Worm (Caenorhabditis elegans) whole organism, early embryonic: Measurements from ENCODE around the gene adt-3.

Source experiments
- B0310.2 ChIP-seq: sonication (generic microtip); optimal IDR thresholded peaks from 2 replicates; lab custom pipeline; 2016; ENCODE audit warnings: mild to moderate bottlenecking, missing genetic modification characterization, missing compliant biosample characterization
- F13C5.2 ChIP-seq: sonication (generic microtip); optimal IDR thresholded peaks from 2 replicates; lab custom pipeline; 2017; ENCODE audit warnings: mild to moderate bottlenecking, missing genetic modification characterization, inconsistent platforms, missing compliant biosample characterization
- aly-1 ChIP-seq: sonication (generic microtip); optimal IDR thresholded peaks from 2 replicates; lab custom pipeline; 2016; ENCODE audit warnings: missing genetic modification characterization, missing compliant biosample characterization
- ama-1 ChIP-seq: fragments of 150-350 bp; optimal IDR thresholded peaks from 2 replicates; lab custom pipeline; 2014
- ceh-13 ChIP-seq: fragments of 200-800 bp; sonication (Bioruptor generic); optimal IDR thresholded peaks from 2 replicates; lab custom pipeline; 2018; ENCODE audit warnings: mild to moderate bottlenecking, missing genetic modification characterization, missing compliant biosample characterization
- ceh-36 ChIP-seq: sonication (generic microtip); optimal IDR thresholded peaks from 2 replicates; lab custom pipeline; 2016; ENCODE audit warnings: missing genetic modification characterization, inconsistent platforms, missing compliant biosample characterization
- ets-7 ChIP-seq: sonication (generic microtip); optimal IDR thresholded peaks from 2 replicates; lab custom pipeline; 2016; ENCODE audit warnings: missing genotype, missing genetic modification characterization, missing compliant biosample characterization
- flt-1 ChIP-seq: fragments of 200-800 bp; sonication (Bioruptor generic); IDR thresholded peaks from 2 replicates; pipeline ENCODE4 v1.3.6; 2022; ENCODE audit warnings: missing genetic modification characterization, missing compliant biosample characterization
- hmbx-1 ChIP-seq: sonication (generic microtip); optimal IDR thresholded peaks from 2 replicates; lab custom pipeline; 2016; ENCODE audit warnings: mild to moderate bottlenecking, missing genetic modification characterization, missing compliant biosample characterization
- hmg-4 ChIP-seq: fragments of 200-800 bp; sonication (Bioruptor generic); optimal IDR thresholded peaks from 2 replicates; lab custom pipeline; 2018; ENCODE audit warnings: mild to moderate bottlenecking, missing genetic modification characterization, missing compliant biosample characterization
- hnd-1 ChIP-seq: sonication (generic microtip); optimal IDR thresholded peaks from 2 replicates; lab custom pipeline; 2016; ENCODE audit warnings: missing genetic modification characterization, missing compliant biosample characterization
- pes-1 ChIP-seq: fragments of 200-800 bp; sonication (Bioruptor generic); IDR thresholded peaks from 2 replicates; pipeline ENCODE4 v1.3.6; 2022; ENCODE audit warnings: missing genetic modification reagents, missing genetic modification characterization, missing compliant biosample characterization
- scrt-1 ChIP-seq: fragments of 200-800 bp; sonication (Bioruptor generic); IDR thresholded peaks from 2 replicates; pipeline ENCODE4 v1.3.6; 2022; ENCODE audit warnings: missing genetic modification characterization, missing compliant biosample characterization
- sea-1 ChIP-seq: fragments of 200-800 bp; sonication (Bioruptor generic); conservative IDR thresholded peaks from 2 replicates; pipeline ENCODE4 v1.3.6; 2022; ENCODE audit warnings: missing genetic modification characterization, missing compliant biosample characterization
- tbx-11 ChIP-seq: fragments of 200-800 bp; sonication (Bioruptor generic); IDR thresholded peaks from 2 replicates; pipeline ENCODE4 v1.3.6; 2022; ENCODE audit warnings: missing genetic modification characterization, missing compliant biosample characterization
- tbx-37 ChIP-seq: fragments of 200-800 bp; sonication (Bioruptor generic); conservative IDR thresholded peaks from 2 replicates; pipeline ENCODE4 v1.3.6; 2022; ENCODE audit warnings: missing genetic modification reagents, missing genetic modification characterization, missing compliant biosample characterization
- tra-4 ChIP-seq: sonication (generic microtip); optimal IDR thresholded peaks from 2 replicates; lab custom pipeline; 2017; ENCODE audit warnings: missing genetic modification characterization, missing compliant biosample characterization

The adt-3 gene

ce11 chrX:3957475-3958204 lies 26.2 kb downstream of the adt-3 start:
- TF ChIP-seq flt-1 (GFP tag; lab: Robert Waterston, UW): no peak

DNA sequence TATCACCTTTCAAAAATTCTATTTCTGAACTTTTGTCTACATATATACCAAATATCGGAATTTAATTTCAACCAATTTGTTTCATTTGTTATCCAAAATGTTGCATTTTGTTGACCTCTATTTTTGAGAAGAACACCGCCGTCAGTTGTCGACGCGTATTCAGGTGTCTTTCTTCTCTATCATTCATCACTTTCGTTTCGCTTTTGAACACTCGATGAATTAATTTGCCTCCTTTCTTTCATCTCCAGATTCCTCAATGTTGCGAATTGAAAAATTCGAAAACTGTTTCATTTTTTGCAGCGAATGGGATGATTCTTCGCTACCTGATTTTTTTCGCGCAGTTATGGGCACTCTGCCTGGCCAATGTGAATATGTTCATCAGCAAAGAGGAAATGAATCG lies 26.8 kb downstream of the adt-3 start, which contains the start of gene lin-18:
lin-18 (plus strand) TSS at position 301 of the 400 bp plus-strand sequence.
- TF ChIP-seq hmbx-1 (tag; lab: Kevin White, UChicago) (no peak), pes-1 (GFP tag; lab: Robert Waterston, UW) (no peak), hnd-1 (tag; lab: Kevin White, UChicago) (no peak), ama-1 (no peak), tbx-11 (no peak), ceh-36 (tag; lab: Kevin White, UChicago) (no peak), F13C5.2 (no peak), tbx-37 (no peak), B0310.2 (tag; lab: Kevin White, UChicago) (no peak), ceh-13 (GFP tag; lab: Kevin White, UChicago) (no peak)

ce11 chrX:3959221-3959620 lies 27.8 kb downstream of the adt-3 start:
- TF ChIP-seq B0310.2 (tag; lab: Kevin White, UChicago): no peak

DNA sequence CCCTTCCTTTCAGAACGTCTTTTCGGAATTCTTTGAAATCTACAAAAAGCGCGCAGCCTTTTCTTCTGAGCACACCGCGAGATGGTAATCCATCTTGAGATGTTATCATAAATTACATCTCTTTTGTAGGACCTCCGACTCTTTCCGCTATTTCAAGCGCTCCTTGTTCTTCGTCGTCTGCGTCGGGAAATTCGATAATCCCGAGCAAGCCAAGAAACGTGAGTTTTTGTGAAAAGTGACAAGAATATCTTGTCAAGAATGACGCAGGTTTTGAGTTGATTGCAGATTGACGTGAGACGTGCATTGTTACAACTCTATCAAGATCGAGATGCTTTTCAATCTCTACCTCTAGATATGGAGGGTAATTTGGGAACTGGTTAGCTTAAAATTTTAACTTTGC lies 28.9 kb downstream of the adt-3 start:
- TF ChIP-seq ama-1: no peak
- TF ChIP-seq pes-1 (GFP tag; lab: Robert Waterston, UW): no peak
- no peak for TF ChIP-seq ceh-36 (tag; lab: Kevin White, UChicago)
- no peak for TF ChIP-seq aly-1
- TF ChIP-seq ets-7 (tag; lab: Kevin White, UChicago): no peak

DNA sequence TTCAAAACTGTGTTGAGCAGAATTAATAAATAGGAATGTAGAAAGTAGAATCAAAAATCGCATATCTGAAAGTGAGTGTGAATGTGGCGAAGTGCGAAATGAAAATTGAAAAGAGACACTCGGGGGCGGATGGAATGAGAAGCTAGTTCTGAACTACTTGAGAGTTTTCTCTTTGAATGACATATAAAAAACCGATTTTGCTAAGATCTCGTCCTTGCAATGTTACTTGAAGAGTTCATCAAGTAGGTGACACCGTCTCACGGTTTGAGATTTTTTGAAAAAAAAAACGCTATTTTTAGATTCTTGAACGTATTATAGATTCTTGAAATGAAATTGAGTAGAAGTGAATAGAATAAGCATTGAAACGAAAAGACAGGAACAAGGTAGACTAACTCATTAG lies 34.9 kb downstream of the adt-3 start, which contains the start of gene C16B8.2:
C16B8.2 (minus strand) TSS at position 101 of the 400 bp plus-strand sequence.
- TF ChIP-seq tbx-37 (no peak), tra-4 (tag; lab: Kevin White, UChicago) (no peak), hnd-1 (tag; lab: Kevin White, UChicago) (no peak), sea-1 (no peak), ets-7 (tag; lab: Kevin White, UChicago) (no peak), ama-1 (no peak), pes-1 (GFP tag; lab: Robert Waterston, UW) (no peak), hmbx-1 (tag; lab: Kevin White, UChicago) (no peak), ceh-13 (GFP tag; lab: Kevin White, UChicago) (no peak), aly-1 (no peak), scrt-1 (GFP tag; lab: Robert Waterston, UW) (no peak), F13C5.2 (no peak), flt-1 (GFP tag; lab: Robert Waterston, UW) (no peak), ceh-36 (tag; lab: Kevin White, UChicago) (no peak), tbx-11 (no peak)

- TF ChIP-seq flt-1 (GFP tag; lab: Robert Waterston, UW) (no peak), pes-1 (GFP tag; lab: Robert Waterston, UW) (no peak), F13C5.2 (no peak), tbx-37 (no peak), tbx-11 (no peak), ama-1 (no peak), hmbx-1 (tag; lab: Kevin White, UChicago) (no peak), ets-7 (tag; lab: Kevin White, UChicago) (no peak), hnd-1 (tag; lab: Kevin White, UChicago) (no peak), aly-1 (no peak), ceh-13 (GFP tag; lab: Kevin White, UChicago) (no peak), sea-1 (no peak), tra-4 (tag; lab: Kevin White, UChicago) (no peak), hmg-4 (no peak), B0310.2 (tag; lab: Kevin White, UChicago) (no peak), ceh-36 (tag; lab: Kevin White, UChicago) (no peak), scrt-1 (GFP tag; lab: Robert Waterston, UW) (no peak)
Observed at ce11 chrX:3968209-3968960, 36.9 kb downstream of the adt-3 start, which contains the start of gene C16B8.3. C16B8.3 (minus strand) TSS chrX:3968634.

DNA sequence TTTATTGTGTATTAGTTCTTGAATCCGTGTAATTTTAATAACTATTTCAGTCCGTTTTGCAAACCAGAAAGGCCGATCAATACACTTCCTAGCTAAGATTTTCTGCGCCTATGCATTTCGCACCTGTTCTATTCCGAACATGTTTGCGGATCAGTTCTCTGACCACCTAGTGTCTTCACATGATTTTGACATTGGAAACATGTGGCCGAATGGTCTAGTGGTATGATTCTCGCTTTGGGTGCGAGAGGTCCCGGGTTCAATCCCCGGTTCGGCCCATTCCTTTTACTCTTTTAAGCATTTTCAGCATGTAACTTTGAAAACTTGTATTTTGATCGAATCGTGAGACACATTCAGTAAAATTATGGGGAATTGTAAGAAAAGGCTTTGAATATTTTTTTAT lies 37.9 kb downstream of the adt-3 start:
- TF ChIP-seq ama-1 (no peak), ets-7 (tag; lab: Kevin White, UChicago) (no peak), ceh-13 (GFP tag; lab: Kevin White, UChicago) (peak; percentile 31), tbx-11 (peak; percentile 80), flt-1 (GFP tag; lab: Robert Waterston, UW) (peak; percentile 81), tbx-37 (peak; percentile 84), tra-4 (tag; lab: Kevin White, UChicago) (no peak), ceh-36 (tag; lab: Kevin White, UChicago) (peak; percentile 56), sea-1 (peak; percentile 80), scrt-1 (GFP tag; lab: Robert Waterston, UW) (peak; percentile 84), F13C5.2 (no peak), aly-1 (no peak), hmbx-1 (tag; lab: Kevin White, UChicago) (no peak), pes-1 (GFP tag; lab: Robert Waterston, UW) (peak; percentile 87)

- TF ChIP-seq pes-1 (GFP tag; lab: Robert Waterston, UW): peak; percentile 96
- TF ChIP-seq ama-1: peak; percentile 72
- peak; percentile 94 for TF ChIP-seq sea-1
- peak; percentile 90 for TF ChIP-seq scrt-1 (GFP tag; lab: Robert Waterston, UW)
- peak; percentile 89 for TF ChIP-seq tbx-37
- peak; percentile 96 for TF ChIP-seq flt-1 (GFP tag; lab: Robert Waterston, UW)
- peak; percentile 69 for TF ChIP-seq ceh-13 (GFP tag; lab: Kevin White, UChicago)
- TF ChIP-seq aly-1: peak; percentile 92
- peak; percentile 85 for TF ChIP-seq ets-7 (tag; lab: Kevin White, UChicago)
- peak; percentile 96 for TF ChIP-seq tbx-11
- TF ChIP-seq ceh-36 (tag; lab: Kevin White, UChicago): peak; percentile 90
- TF ChIP-seq hmbx-1 (tag; lab: Kevin White, UChicago): peak; percentile 77
- peak; percentile 71 for TF ChIP-seq tra-4 (tag; lab: Kevin White, UChicago)
- TF ChIP-seq F13C5.2: peak; percentile 95
- TF ChIP-seq hmg-4: peak; percentile 97
- TF ChIP-seq hnd-1 (tag; lab: Kevin White, UChicago): peak; percentile 80
- peak; percentile 83 for TF ChIP-seq B0310.2 (tag; lab: Kevin White, UChicago)
Observed at ce11 chrX:3969980-3970403, 38.5 kb downstream of the adt-3 start.
